Fruit fly (Drosophila melanogaster): ENCODE data around the gene Z600.

The Z600 gene

DNA sequence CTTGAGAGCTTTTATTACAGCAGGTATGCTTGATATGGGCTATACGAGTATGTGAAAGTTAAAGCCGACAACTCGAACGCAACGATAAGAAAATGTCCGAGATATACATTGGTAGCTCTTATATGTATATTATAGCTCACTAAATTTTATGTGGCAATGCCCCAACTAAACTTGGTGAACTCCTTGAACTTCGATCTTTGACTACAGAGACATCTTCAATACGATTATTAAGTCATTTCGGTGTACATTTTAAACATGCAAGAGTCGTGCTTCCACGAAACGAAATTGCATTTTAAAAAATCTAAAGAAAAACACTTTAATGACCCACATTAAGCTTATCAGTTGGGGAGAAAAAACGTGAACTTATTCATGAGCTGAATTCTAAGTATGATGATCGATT, 27.7 kb downstream of the Z600 start:
- TF ChIP-seq noc (tag; optimal IDR thresholded peaks at IDR 0.05), result no peak

DNA sequence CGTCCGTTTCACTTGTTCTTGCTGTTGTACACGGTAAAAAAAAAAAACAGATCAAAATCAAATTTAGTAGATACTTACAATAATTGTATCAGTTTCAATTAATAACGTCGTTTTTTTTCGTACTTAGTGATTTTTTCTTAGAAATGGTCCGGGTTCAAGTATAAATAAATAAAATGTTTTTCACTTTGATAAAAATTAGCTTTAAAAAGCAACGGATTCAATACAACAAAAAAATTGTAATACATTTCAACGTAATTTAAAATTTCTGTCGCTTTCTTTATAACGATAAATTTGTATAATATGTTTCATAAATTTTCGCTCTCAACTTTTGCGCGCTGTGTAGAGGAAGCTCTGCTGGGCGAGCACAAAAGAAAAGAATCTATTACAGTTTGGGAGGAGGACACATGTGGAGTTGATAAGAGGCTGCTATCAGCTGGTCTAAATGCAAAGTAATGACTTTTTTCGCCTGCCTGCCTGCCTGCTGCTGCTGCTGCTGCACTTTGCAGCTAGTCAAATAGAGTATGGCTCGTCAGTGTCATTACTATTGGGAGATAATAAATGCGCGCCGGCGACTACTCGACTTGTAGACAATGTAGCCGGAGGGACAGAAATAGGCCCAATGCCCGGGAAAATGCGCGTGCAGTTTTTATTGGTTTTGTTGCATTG, 29.2 kb downstream of the Z600 start:
- TF ChIP-seq noc (tag; optimal IDR thresholded peaks at IDR 0.05), result peak; percentile 80

DNA sequence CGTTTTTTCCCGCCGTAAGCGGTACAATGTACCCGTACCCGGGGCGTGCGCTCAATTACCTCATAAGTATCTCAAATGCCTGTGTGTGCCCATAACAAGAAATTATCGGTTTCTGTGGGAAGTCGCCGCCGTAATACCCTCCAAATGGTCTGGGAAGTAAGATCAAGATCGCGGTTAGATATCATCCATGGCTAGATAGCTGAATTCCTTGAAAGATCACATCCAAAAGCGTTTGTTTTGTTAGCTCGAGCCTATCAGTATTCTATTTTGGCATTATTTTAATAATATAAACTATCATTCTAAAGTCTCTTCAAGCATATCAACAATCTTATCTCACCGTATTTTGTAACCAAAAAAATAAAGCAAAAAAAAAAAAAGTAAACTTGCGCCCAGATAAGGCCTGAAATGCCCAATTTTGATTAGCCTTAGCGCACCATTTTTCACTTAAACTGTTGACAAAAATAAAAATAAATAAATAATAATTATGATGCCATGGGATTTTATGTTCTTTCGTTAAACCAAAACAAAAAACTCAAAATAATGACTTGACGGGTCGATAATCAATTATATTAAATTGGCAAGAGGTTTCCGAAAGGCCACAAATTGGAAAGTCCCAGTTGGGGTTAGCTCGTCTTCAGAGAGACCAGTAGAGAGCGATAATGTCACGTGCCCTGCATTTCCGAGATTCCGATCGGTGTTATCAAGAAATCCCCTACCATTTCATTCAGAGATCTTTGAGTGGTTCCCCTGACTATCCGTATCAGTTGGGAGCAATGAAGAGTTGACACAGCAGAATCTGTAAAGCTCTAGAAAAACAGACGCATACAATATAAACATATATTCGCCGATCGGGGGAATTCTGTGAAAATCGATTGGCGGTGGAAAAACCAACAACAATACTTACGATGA, 30.0 kb downstream of the Z600 start:
- TF ChIP-seq noc (tag; optimal IDR thresholded peaks at IDR 0.05), result peak; percentile 20

DNA sequence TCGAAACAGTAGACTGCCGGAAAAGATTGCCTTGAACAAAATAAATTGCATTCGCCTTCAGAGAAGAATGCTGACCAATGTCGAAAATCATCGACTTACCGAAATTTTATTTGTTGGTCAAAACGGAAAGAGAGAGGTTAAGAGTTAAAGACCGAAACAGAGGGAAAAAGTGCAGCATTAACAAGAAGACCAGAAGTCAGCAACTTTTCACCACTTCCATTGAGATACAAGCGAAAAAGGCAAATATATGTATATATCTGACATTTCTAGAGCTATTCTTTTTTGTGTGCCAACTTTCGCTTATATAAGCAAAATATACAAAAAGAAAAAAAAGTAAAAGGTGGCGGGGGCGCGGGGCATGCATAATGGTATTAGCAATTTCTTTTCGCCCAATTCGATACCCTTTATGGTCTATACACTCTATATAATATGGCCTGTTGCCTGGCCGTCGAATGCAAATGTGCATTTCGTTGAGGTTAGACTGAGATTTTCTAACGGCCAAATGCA, 31.1 kb downstream of the Z600 start:
- TF ChIP-seq noc (tag; optimal IDR thresholded peaks at IDR 0.05), result no peak

DNA sequence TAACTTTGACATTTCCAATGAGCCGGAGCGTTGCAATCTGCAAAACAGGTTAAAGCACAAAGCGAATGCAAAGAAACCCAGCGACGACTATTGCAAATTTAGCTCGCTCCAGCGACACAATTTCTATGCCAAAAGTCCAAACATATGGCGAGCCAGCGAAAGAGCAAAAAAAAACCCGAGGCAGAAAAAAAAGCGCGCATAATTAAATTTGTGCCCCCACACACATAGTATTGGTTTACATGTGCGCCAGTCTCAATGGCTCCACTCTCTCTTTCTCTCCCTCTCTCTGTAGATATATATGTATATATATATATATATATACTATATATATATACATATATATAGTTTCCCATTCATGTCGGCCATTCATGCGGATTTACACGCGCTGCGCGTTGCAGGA, 31.8 kb downstream of the Z600 start:
- TF ChIP-seq noc (tag; optimal IDR thresholded peaks at IDR 0.05), result no peak

DNA sequence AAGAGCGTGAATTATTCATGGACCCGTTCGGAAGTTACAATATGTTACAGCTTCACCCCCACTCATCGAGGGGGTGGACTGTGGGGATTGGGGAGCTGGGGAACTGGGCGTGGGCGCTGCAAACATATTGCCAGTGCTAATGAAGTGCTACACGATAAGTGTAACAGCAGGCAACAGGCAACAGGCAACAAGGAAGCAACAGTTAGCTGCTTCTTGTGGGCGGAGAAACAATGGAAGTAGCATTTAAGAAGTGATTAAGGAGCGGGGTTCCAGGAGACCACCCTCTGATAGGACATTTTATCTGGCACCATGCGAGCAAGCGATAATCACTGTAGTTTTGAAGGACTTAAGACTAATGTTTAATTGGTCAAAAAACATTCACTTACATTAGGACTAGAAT, 32.4 kb downstream of the Z600 start:
- no peak for TF ChIP-seq noc (tag; optimal IDR thresholded peaks at IDR 0.05)

DNA sequence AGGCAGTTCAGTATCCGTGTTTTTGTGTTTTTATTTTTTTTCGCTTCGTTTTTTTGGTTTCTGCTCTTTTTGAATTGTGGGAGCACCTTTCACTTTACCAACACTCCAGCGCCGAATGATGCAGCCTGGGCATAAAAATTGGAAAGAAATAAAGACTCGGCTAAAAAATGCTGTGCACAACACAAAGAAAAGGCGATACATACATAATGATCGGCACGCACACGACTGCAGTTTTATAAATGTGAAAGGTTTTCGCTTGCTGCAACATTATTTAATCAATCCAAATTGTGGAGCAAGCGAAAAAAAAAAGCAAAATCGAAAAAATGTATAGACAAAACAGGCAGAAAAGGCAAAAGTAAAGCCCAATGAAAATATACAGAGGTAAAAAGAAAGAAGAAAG, 34.2 kb downstream of the Z600 start:
- no peak for TF ChIP-seq noc (tag; optimal IDR thresholded peaks at IDR 0.05)

DNA sequence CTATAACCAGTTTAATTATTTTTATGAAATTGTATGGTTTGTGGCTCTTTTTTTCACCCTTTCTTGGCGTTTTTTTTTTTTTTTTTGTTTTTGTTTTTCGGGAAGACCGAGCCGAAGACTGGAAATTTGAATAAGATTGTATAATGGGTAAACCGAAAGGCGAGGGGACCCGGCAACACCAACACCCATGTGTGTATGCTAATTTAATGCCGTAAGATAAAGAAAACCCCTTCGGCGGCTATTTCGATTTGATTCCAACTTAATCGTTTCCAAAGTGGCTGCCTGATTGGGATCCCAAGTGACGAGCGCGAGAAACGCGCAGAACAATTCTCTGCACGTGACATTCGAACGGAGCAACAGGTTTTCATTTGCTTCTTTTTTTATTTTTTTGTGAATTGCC, 34.6 kb downstream of the Z600 start:
- no peak for TF ChIP-seq noc (tag; optimal IDR thresholded peaks at IDR 0.05)

DNA sequence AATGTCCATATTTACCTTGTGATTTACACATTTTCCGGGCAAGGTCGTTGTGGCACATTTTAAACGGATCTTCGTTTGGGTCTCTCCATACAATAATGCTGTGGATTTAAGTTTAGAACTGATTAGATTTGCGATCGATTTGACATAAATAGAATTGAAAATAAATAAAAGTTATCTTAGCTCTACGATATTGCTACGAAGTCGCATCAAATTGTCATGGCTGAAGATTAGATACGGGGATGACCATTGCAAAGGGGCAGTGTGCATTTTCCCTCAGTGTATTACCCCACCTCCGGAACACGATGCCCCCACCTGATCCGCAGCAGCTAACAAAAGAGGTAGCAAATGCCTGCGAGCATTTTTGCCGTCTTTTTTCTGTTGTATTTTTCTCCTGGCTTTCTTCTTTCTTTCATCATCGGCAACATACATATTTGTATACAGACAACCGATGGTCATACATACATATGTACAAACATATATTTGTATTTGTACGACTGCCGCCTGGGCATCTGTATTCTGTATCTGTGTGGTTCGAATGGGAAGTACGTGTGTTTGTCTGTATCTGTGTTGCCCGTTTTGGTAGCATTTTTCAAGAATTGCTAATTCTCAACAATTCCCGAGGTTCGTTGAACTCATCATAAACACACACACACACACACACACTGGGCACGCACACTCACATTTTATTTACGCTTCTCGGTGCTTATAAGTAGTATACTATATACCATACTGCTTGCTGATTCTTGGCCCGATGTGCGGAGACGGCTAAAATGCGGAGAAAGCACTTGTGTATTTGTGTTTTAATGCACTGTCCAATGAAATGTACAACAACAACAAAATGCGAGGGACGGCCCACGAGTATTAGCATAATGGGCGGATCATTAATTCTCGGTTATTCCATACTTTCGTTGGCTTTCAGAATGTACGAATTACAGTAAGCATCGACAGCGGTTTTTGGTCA, 35.9 kb downstream of the Z600 start:
- TF ChIP-seq noc (tag; optimal IDR thresholded peaks at IDR 0.05), result no peak

DNA sequence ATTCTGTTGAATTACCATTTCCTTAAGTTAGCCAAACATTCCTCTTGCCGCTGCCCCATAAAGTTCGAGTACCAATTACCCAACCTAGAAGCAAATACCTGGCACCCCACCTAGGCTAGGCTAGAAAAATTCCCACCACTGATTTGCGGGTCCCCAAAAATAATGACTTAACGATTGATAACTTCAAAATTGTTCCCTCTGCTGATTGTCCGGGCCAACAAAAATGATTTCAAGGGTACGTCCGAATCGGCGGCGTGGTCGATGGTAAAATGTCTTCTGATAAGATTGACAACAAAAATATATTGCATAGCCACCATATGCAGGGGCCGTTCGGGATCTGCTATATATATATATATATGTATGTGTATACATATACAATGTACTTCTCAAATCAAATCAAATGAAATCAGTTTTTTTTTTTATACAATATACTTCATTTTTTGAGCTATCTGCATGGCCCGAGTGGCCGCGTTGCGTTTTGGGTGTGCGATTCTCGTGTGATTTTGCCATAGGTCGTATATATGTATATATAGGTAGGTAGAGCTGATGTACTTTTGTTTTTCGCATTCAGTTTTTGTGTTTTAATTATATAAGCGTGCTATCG, 38.4 kb downstream of the Z600 start:
- no peak for TF ChIP-seq noc (tag; optimal IDR thresholded peaks at IDR 0.05)

DNA sequence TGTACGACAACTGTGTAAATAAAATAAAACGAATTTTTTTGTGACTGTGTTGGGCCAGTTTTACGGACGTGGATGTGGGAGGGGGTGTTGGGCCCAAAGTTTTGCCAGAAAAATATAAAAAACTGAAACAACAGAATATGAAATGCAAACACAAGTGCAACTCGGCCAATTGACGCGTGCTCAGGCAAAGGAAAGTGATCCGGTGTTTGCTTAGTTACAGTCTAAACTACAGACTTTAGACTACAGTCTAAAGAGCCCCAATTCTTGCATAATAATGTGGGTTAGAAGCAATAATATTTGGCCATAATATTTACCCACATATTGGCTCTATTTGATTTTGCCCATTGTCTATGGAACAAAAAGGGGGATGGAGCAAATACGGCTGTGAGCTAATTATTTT, 40.0 kb downstream of the Z600 start:
- peak; percentile 9 for TF ChIP-seq noc (tag; optimal IDR thresholded peaks at IDR 0.05)

DNA sequence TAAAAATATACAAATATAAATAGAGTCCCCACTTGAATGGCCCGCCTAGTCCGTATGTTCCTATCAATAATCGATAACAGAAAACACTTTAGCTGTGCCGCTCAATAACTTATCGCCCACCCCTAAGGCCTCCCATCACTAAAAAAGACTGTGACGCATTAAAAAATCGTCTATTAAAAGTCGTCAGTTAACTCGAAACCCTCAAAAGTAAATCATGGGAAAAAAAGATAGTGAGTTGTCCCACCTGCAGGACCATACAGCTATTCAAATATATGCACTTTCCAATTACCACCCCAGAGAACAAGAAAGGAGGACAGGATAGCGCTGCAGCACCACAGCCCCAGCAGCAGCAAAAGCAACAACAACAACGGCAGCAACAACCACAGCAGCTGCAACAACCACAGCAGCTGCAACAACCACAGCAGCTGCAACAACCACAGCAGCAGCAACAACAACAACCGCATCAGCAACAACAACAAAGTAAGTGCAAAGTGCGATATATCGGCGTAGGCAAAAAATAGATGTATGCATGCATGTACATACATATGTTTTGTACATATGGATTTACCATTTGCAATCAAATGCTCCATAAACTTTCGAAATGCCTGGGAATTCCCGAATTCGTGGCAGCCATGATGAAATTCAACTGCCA, 45.3 kb downstream of the Z600 start, which contains the start of gene AGO2:
TSS of gene AGO2 (plus strand) at position 121 of the 652 bp plus-strand sequence.
- TF ChIP-seq noc (tag; optimal IDR thresholded peaks at IDR 0.05), result no peak

Data from whole organism, larva.